Worm (Caenorhabditis elegans) whole organism, L1 larva: Measurements from ENCODE around the gene fbxa-98.

Source experiments
- elt-2 ChIP-seq: sonication (generic microtip); optimal IDR thresholded peaks from 2 replicates; lab custom pipeline; 2016; ENCODE audit warnings: missing genetic modification characterization, mild to moderate bottlenecking, inconsistent platforms, missing compliant biosample characterization, missing genetic modification reagents
- lin-39 ChIP-seq: fragments of 150-350 bp; optimal IDR thresholded peaks from 2 replicates; lab custom pipeline; 2014; ENCODE audit warnings: missing biosample characterization, missing genetic modification reagents, missing genetic modification characterization
- lsy-2 ChIP-seq, 2 experiments: fragments of 150-350 bp; optimal IDR thresholded peaks; 2 replicates each; lab custom pipeline; 2014; ENCODE audit warnings: missing biosample characterization in 2 of 2, missing genetic modification characterization in 2 of 2
- nhr-11 ChIP-seq: fragments of 150-350 bp; optimal IDR thresholded peaks from 2 replicates; lab custom pipeline; 2014; ENCODE audit warnings: missing biosample characterization, missing genetic modification characterization
- nhr-77 ChIP-seq: fragments of 150-350 bp; optimal IDR thresholded peaks from 2 replicates; lab custom pipeline; 2014; ENCODE audit warnings: missing biosample characterization, missing genetic modification characterization
- pag-3 ChIP-seq: sonication (generic microtip); optimal IDR thresholded peaks from 2 replicates; lab custom pipeline; 2017; ENCODE audit warnings: missing genetic modification characterization, mild to moderate bottlenecking, missing compliant biosample characterization, antibody characterized with exemption, borderline replicate concordance; ENCODE audit not compliant: insufficient read depth
- snpc-4 ChIP-seq: fragments of 150-350 bp; optimal IDR thresholded peaks from 2 replicates; lab custom pipeline; 2014; ENCODE audit warnings: missing biosample characterization, missing genetic modification characterization
- tlp-1 ChIP-seq: fragments of 150-350 bp; optimal IDR thresholded peaks from 2 replicates; lab custom pipeline; 2014; ENCODE audit warnings: missing biosample characterization, missing genetic modification characterization

ce11 chrIV:13649126-13649525 is 15.9 kb downstream of the fbxa-98 start, which contains the start of gene C08F11.10:
- TF ChIP-seq lsy-2 (tag; optimal IDR thresholded peaks at IDR 0.05; lab: Kevin White, UChicago) (no peak), elt-2 (tag; lab: Kevin White, UChicago) (no peak), snpc-4 (tag; lab: Kevin White, UChicago) (no peak), tlp-1 (no peak), pag-3 (tag; lab: Kevin White, UChicago) (no peak), nhr-11 (tag; lab: Kevin White, UChicago) (no peak), lin-39 (no peak), nhr-77 (tag; lab: Kevin White, UChicago) (no peak)
